Worm (Caenorhabditis elegans) whole organism, L4/young adult: ENCODE measurements around the gene nhr-235.

Experiments
- W03F9.2 ChIP-seq: fragments of 150-350 bp; optimal IDR thresholded peaks from 2 replicates; lab custom pipeline; 2014; ENCODE audit warnings: missing biosample characterization, missing genetic modification characterization
- him-1 ChIP-seq: sonication (generic microtip); optimal IDR thresholded peaks from 2 replicates; lab custom pipeline; 2016; ENCODE audit warnings: missing genotype, missing genetic modification reagents, missing genetic modification characterization, missing compliant biosample characterization

DNA sequence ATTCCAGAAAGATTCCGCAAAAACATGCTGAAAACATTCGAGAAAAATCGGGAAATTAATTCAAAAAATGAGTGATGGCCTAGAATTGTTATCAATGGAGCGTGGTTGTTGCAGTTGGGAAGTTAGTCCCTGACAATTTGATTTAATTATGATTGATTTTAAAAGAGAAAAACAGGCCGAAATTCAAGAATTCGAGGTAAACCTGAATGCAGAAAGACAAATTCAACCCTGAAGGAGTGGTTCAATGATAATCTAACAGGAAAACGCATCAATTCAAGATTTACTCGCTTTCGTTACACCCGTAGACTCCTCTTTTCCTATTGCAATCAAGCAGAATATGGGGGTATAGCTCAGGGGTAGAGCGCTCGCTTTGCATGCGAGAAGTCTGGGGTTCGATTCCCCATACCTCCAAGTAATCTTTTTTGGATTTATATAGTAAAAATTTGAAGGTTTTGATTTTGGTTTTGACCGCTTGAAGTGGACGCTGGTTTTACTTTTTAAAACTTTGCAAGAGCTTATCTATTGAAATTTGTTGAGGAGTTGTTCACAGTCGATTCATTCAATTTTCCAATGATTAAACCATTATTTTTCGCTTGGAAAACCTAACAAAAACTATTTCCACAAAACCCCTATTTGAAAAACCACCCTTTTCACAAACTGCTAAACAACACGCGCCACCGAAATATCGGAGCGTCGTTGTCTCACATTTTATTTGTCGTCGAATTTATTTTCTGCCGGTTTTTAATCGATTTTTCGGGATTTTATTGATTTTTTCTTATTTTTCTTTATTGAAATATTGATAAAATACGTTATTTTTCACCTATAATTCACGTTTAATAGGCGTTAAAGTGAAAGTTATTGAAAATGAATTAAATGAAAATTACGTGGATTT is 37.8 kb downstream of the nhr-235 start:
- TF ChIP-seq W03F9.2: peak; percentile 84
- no peak for TF ChIP-seq him-1 (tag; lab: Kevin White, UChicago)
